ENCODE assay signal across 4 worm cellular contexts in genomic region chrX:13743371-13743770, ce11.
TF ChIP-seq lines count a peak whose summit lies in the region.

No protein-coding gene starts in this region.

TF ChIP-seq in whole organism, L1 larva, 84 proteins besides CTCF, POLR2A, EP300 and RAD21 (continues in another document):
- TF ChIP-seq jun-1 (tag; optimal IDR thresholded peaks at IDR 0.05; lab: Kevin White, UChicago) (no peak), zip-4 (GFP tag; optimal IDR thresholded peaks at IDR 0.05; lab: Kevin White, UChicago) (no peak), pqm-1 (tag; optimal IDR thresholded peaks at IDR 0.05; lab: Kevin White, UChicago) (no peak), nhr-20 (tag; optimal IDR thresholded peaks at IDR 0.05; lab: Kevin White, UChicago) (no peak), ceh-63 (GFP tag; optimal IDR thresholded peaks at IDR 0.05; lab: Kevin White, UChicago) (no peak), swsn-7 (tag; optimal IDR thresholded peaks at IDR 0.05; lab: Kevin White, UChicago) (no peak), dpl-1 (GFP tag; optimal IDR thresholded peaks at IDR 0.05; lab: Kevin White, UChicago) (no peak), irx-1 (tag; optimal IDR thresholded peaks at IDR 0.05; lab: Kevin White, UChicago) (no peak), fkh-10 (GFP tag; optimal IDR thresholded peaks at IDR 0.05; lab: Kevin White, UChicago) (no peak), nhr-77 (tag; optimal IDR thresholded peaks at IDR 0.05; lab: Kevin White, UChicago) (peak; percentile 35), ztf-4 (tag; optimal IDR thresholded peaks at IDR 0.05; lab: Kevin White, UChicago) (no peak), ceh-8 (GFP tag; optimal IDR thresholded peaks at IDR 0.05; lab: Kevin White, UChicago) (no peak), alr-1 (tag; optimal IDR thresholded peaks at IDR 0.05; lab: Kevin White, UChicago; ENCODE audit: borderline replicate concordance) (no peak), nhr-76 (tag; optimal IDR thresholded peaks at IDR 0.05; lab: Kevin White, UChicago) (no peak), dsc-1 (tag; optimal IDR thresholded peaks at IDR 0.05; lab: Kevin White, UChicago) (no peak), lin-14 (GFP tag; optimal IDR thresholded peaks at IDR 0.05; lab: Kevin White, UChicago) (peak; percentile 52), aly-2 (tag; optimal IDR thresholded peaks at IDR 0.05; lab: Kevin White, UChicago) (no peak), lsy-2 (tag; optimal IDR thresholded peaks at IDR 0.05; lab: Kevin White, UChicago) (no peak), tbx-2 (tag; optimal IDR thresholded peaks at IDR 0.05; lab: Kevin White, UChicago) (no peak), ceh-88 (GFP tag; IDR thresholded peaks at IDR 0.05; lab: Robert Waterston, UW) (no peak), pag-3 (tag; optimal IDR thresholded peaks at IDR 0.05; lab: Kevin White, UChicago; ENCODE audit: borderline replicate concordance, insufficient read depth) (no peak), nhr-71 (tag; optimal IDR thresholded peaks at IDR 0.05; lab: Kevin White, UChicago) (peak; percentile 26), C04F5.9 (tag; optimal IDR thresholded peaks at IDR 0.05; lab: Kevin White, UChicago) (no peak), mdl-1 (tag; optimal IDR thresholded peaks at IDR 0.05; lab: Kevin White, UChicago) (peak in 1 of 2 experiments; percentile 32)

TF ChIP-seq in whole organism, L2 larva, 48 proteins besides CTCF, POLR2A, EP300 and RAD21:
- peak; percentile 38 for TF ChIP-seq F13H6.1 (tag; optimal IDR thresholded peaks at IDR 0.05; lab: Kevin White, UChicago)
- peak; percentile 36 for TF ChIP-seq nhr-129 (tag; optimal IDR thresholded peaks at IDR 0.05; lab: Kevin White, UChicago)
- TF ChIP-seq elt-3 (tag; optimal IDR thresholded peaks at IDR 0.05; lab: Kevin White, UChicago): no peak
- TF ChIP-seq mab-5 (tag; optimal IDR thresholded peaks at IDR 0.05; lab: Kevin White, UChicago): no peak
- TF ChIP-seq ZK546.5 (tag; optimal IDR thresholded peaks at IDR 0.05; lab: Kevin White, UChicago): no peak

TF ChIP-seq in whole organism, L3 larva, 47 proteins besides CTCF, POLR2A, EP300 and RAD21:
- no peak for TF ChIP-seq eor-1 (tag; optimal IDR thresholded peaks at IDR 0.05; lab: Kevin White, UChicago)
- TF ChIP-seq pha-4 (tag; optimal IDR thresholded peaks at IDR 0.05; lab: Kevin White, UChicago): peak; percentile 93
- no peak for TF ChIP-seq zag-1 (tag; optimal IDR thresholded peaks at IDR 0.05; lab: Kevin White, UChicago)
- TF ChIP-seq egl-27 (tag; optimal IDR thresholded peaks at IDR 0.05; lab: Kevin White, UChicago): no peak
- TF ChIP-seq lsy-12 (tag; optimal IDR thresholded peaks at IDR 0.05; lab: Kevin White, UChicago): no peak
- no peak for TF ChIP-seq jun-1 (tag; optimal IDR thresholded peaks at IDR 0.05; lab: Kevin White, UChicago)
- TF ChIP-seq elt-2 (tag; optimal IDR thresholded peaks at IDR 0.05; lab: Kevin White, UChicago): no peak
- TF ChIP-seq nhr-11 (tag; optimal IDR thresholded peaks at IDR 0.05; lab: Kevin White, UChicago): no peak

TF ChIP-seq in whole organism, mixed stage, embryonic, 35 proteins besides CTCF, POLR2A, EP300 and RAD21:
- TF ChIP-seq bed-3 (GFP tag; optimal IDR thresholded peaks at IDR 0.05; lab: Kevin White, UChicago): no peak
- TF ChIP-seq pha-4 (tag; optimal IDR thresholded peaks at IDR 0.05; lab: Kevin White, UChicago): peak; percentile 54
- TF ChIP-seq flh-1 (GFP tag; optimal IDR thresholded peaks at IDR 0.05; lab: Kevin White, UChicago): no peak
- TF ChIP-seq ham-2 (GFP tag; optimal IDR thresholded peaks at IDR 0.05; lab: Kevin White, UChicago): no peak
- no peak for TF ChIP-seq ztf-11 (tag; optimal IDR thresholded peaks at IDR 0.05; lab: Kevin White, UChicago)
- TF ChIP-seq unc-120 (tag; optimal IDR thresholded peaks at IDR 0.05; lab: Kevin White, UChicago; ENCODE audit: poor library complexity, severe bottlenecking): no peak
- peak; percentile 1 for TF ChIP-seq mep-1 (tag; optimal IDR thresholded peaks at IDR 0.05; lab: Kevin White, UChicago)

Comparison
In these comparisons a context has a peak if more than half of its experiments do, and no peak if none do; other contexts are left out.
1. Of the 22 proteins assayed by ChIP-seq in both whole organism, L1 larva and whole organism, L2 larva: peak only in whole organism, L1 larva: nhr-77; only in whole organism, L2 larva: none; in both: none; in neither: 20; mixed calls (peak in some experiments, not most) for 1.